Worm (Caenorhabditis elegans): ENCODE measurements around the gene K02F3.12.
A peak's percentile ranks its signal among the peaks of the same experiment; 100 is the strongest.

The K02F3.12 gene

DNA sequence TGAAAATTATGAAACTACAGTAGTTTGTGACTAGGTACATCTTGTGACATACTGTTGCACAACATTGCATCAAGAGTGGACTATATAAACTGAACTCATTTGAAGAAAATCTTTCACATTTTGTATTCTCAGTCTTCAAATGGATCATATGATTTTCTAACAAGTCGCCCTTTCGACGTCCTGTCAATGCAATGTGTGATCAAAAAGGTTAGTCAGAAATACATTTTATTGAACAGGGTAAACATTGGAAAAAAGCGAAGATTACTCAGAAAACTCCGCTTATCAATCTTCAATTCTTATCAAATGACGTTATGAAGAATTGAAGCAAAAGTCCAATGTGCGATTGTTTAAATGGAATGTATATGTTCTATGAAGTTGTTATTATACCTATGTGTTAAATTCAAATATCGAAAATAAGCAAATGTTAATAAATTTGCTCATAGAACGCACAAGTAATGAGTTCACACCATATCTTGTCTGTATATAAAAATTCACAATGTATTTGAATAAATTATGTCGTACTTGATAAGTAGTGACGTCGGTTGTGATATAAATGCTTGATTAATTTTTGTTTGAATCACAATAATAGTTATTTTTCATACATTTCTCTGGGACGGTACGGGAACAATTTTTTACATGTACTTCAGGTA is 23.4 kb upstream of the K02F3.12 start, which contains the start of gene zip-2 (continued):
- TF ChIP-seq C16A3.4 (tag; optimal IDR thresholded peaks at IDR 0.05), result peak; percentile 19
- no peak for TF ChIP-seq unc-86 (tag; optimal IDR thresholded peaks at IDR 0.05)
- no peak for TF ChIP-seq swsn-7 (tag; optimal IDR thresholded peaks at IDR 0.05)
- TF ChIP-seq hpl-2 (GFP tag; optimal IDR thresholded peaks at IDR 0.05), result no peak
- peak; percentile 2 for TF ChIP-seq mef-2 (tag; optimal IDR thresholded peaks at IDR 0.05)
- no peak for TF ChIP-seq pag-3 (tag; optimal IDR thresholded peaks at IDR 0.05; ENCODE audit: borderline replicate concordance, insufficient read depth)
- TF ChIP-seq dsc-1 (tag; optimal IDR thresholded peaks at IDR 0.05), result no peak
- no peak for TF ChIP-seq efl-3 (GFP tag; optimal IDR thresholded peaks at IDR 0.05)
- no peak for TF ChIP-seq C34B4.2 (tag; optimal IDR thresholded peaks at IDR 0.05)
- TF ChIP-seq Y116A8C.19 (tag; optimal IDR thresholded peaks at IDR 0.05; ENCODE audit: borderline replicate concordance), result no peak
- TF ChIP-seq unc-98 (GFP tag; IDR thresholded peaks at IDR 0.05), result no peak
- TF ChIP-seq pqm-1 (tag; optimal IDR thresholded peaks at IDR 0.05), result peak; percentile 43
- TF ChIP-seq hlh-17 (GFP tag; optimal IDR thresholded peaks at IDR 0.05; ENCODE audit: borderline replicate concordance), result no peak
- TF ChIP-seq ama-1 (optimal IDR thresholded peaks at IDR 0.05), result no peak
- no peak for TF ChIP-seq nhr-28 (tag; optimal IDR thresholded peaks at IDR 0.05)
- TF ChIP-seq fkh-4 (tag; optimal IDR thresholded peaks at IDR 0.05; ENCODE audit: borderline replicate concordance), result no peak
- TF ChIP-seq unc-30 (tag; optimal IDR thresholded peaks at IDR 0.05), result no peak

- TF ChIP-seq hpl-2 (GFP tag; optimal IDR thresholded peaks at IDR 0.05) (peak; percentile 56), lin-39 (tag; optimal IDR thresholded peaks at IDR 0.05) (no peak), hlh-17 (GFP tag; optimal IDR thresholded peaks at IDR 0.05; ENCODE audit: borderline replicate concordance) (no peak), mab-9 (GFP tag; IDR thresholded peaks at IDR 0.05) (peak; percentile 63; the same call in 1 of the 2 replicates), fkh-8 (tag; optimal IDR thresholded peaks at IDR 0.05) (peak; percentile 94), lin-35 (GFP tag; optimal IDR thresholded peaks at IDR 0.05) (peak; percentile 79 to 89), dsc-1 (tag; optimal IDR thresholded peaks at IDR 0.05) (peak; percentile 65), egl-27 (tag; optimal IDR thresholded peaks at IDR 0.05) (peak; percentile 74 to 78), pag-3 (tag; optimal IDR thresholded peaks at IDR 0.05; ENCODE audit: borderline replicate concordance, insufficient read depth) (no peak), F16B12.6 (tag; optimal IDR thresholded peaks at IDR 0.05) (peak; percentile 32), ets-5 (GFP tag; IDR thresholded peaks at IDR 0.05) (no peak), nhr-20 (tag; optimal IDR thresholded peaks at IDR 0.05) (peak; percentile 91), unc-98 (GFP tag; IDR thresholded peaks at IDR 0.05) (no peak; the same call in 1 of the 2 replicates), nhr-84 (tag; optimal IDR thresholded peaks at IDR 0.05) (no peak), C04F5.9 (tag; optimal IDR thresholded peaks at IDR 0.05) (no peak), nhr-12 (tag; optimal IDR thresholded peaks at IDR 0.05) (no peak), skn-1 (tag; optimal IDR thresholded peaks at IDR 0.05) (peak; percentile 96), nhr-19 (GFP tag; conservative IDR thresholded peaks at IDR 0.05) (peak; percentile 83), unc-130 (tag; optimal IDR thresholded peaks at IDR 0.05) (peak; percentile 80), tbx-2 (tag; optimal IDR thresholded peaks at IDR 0.05) (peak; percentile 86), hlh-4 (tag; optimal IDR thresholded peaks at IDR 0.05) (no peak), lin-13 (GFP tag; optimal IDR thresholded peaks at IDR 0.05) (peak; percentile 91), nhr-76 (tag; optimal IDR thresholded peaks at IDR 0.05) (no peak), efl-3 (GFP tag; optimal IDR thresholded peaks at IDR 0.05) (no peak), elt-2 (tag; optimal IDR thresholded peaks at IDR 0.05) (peak; percentile 63), unc-30 (tag; optimal IDR thresholded peaks at IDR 0.05) (no peak), mdl-1 (tag; optimal IDR thresholded peaks at IDR 0.05) (peak in 1 of 2 experiments; percentile 97), ama-1 (optimal IDR thresholded peaks at IDR 0.05) (peak; percentile 80), zip-4 (GFP tag; optimal IDR thresholded peaks at IDR 0.05) (peak; percentile 92), rnt-1 (tag; optimal IDR thresholded peaks at IDR 0.05) (peak; percentile 86), ceh-90 (tag; optimal IDR thresholded peaks at IDR 0.05) (peak; percentile 43), ceh-82 (tag; optimal IDR thresholded peaks at IDR 0.05) (peak; percentile 75 to 97 (median 85)), isw-1 (GFP tag; IDR thresholded peaks at IDR 0.05) (peak; percentile 83), Y116A8C.19 (tag; optimal IDR thresholded peaks at IDR 0.05; ENCODE audit: borderline replicate concordance) (no peak), snu-23 (GFP tag; optimal IDR thresholded peaks at IDR 0.05) (peak; percentile 95), ztf-4 (tag; optimal IDR thresholded peaks at IDR 0.05) (peak; percentile 37), swsn-7 (tag; optimal IDR thresholded peaks at IDR 0.05) (peak; percentile 93), snpc-4 (tag; optimal IDR thresholded peaks at IDR 0.05) (peak; percentile 80), ceh-8 (GFP tag; optimal IDR thresholded peaks at IDR 0.05) (peak; percentile 32), sox-4 (tag; optimal IDR thresholded peaks at IDR 0.05) (no peak), C16A3.4 (tag; optimal IDR thresholded peaks at IDR 0.05) (peak; percentile 94)
Observed at ce11 chrIII:833711-834442, 22.5 kb upstream of the K02F3.12 start.
